Fruit fly (Drosophila melanogaster) whole organism: Measurements from ENCODE around the gene CG4239.
A peak's percentile ranks its signal among the peaks of the same experiment; 100 is the strongest.

Source experiments
- CG8478 ChIP-seq: fragments of >200 bp; optimal IDR thresholded peaks from 2 replicates; lab custom pipeline; 2018; ENCODE audit warnings: inconsistent platforms
- Dll ChIP-seq: fragments of >200 bp; optimal IDR thresholded peaks from 2 replicates; lab custom pipeline; 2017
- EcR ChIP-seq, 2 experiments: fragments of >200 bp; optimal IDR thresholded peaks; 2 replicates each; lab custom pipeline; 2017; ENCODE audit warnings: missing biosample characterization in 2 of 2, missing genetic modification characterization in 2 of 2, missing genetic modification reagents in 2 of 2
- pan ChIP-seq: fragments of >200 bp; optimal IDR thresholded peaks from 2 replicates; lab custom pipeline; 2017
- psq ChIP-seq: fragments of >200 bp; optimal IDR thresholded peaks from 2 replicates; lab custom pipeline; 2017
- usp ChIP-seq: fragments of >200 bp; optimal IDR thresholded peaks from 2 replicates; lab custom pipeline; 2017; ENCODE audit warnings: missing biosample characterization, missing genetic modification characterization, mixed read lengths

Gene CG4239

dm6 chrX:16423125-16423509, 38.0 kb downstream of the CG4239 start:
- TF ChIP-seq psq (lab: Kevin White, UChicago) (no peak), pan (no peak), CG8478 (lab: Kevin White, UChicago) (no peak), Dll (lab: Kevin White, UChicago) (no peak), usp (no peak), EcR (GFP tag; optimal IDR thresholded peaks at IDR 0.05; lab: Kevin White, UChicago) (no peak)

dm6 chrX:16424296-16424695, 39.2 kb downstream of the CG4239 start:
- peak; percentile 45 for TF ChIP-seq psq (lab: Kevin White, UChicago)
- no peak for TF ChIP-seq EcR (GFP tag; optimal IDR thresholded peaks at IDR 0.05; lab: Kevin White, UChicago)

dm6 chrX:16425145-16425544, 40.1 kb downstream of the CG4239 start:
- no peak for TF ChIP-seq EcR (GFP tag; optimal IDR thresholded peaks at IDR 0.05; lab: Kevin White, UChicago)
- TF ChIP-seq Dll (lab: Kevin White, UChicago), result peak; percentile 50

- TF ChIP-seq Dll (lab: Kevin White, UChicago) (no peak), psq (lab: Kevin White, UChicago) (no peak), pan (no peak), EcR (GFP tag; optimal IDR thresholded peaks at IDR 0.05; lab: Kevin White, UChicago) (no peak), usp (no peak), CG8478 (lab: Kevin White, UChicago) (no peak)
Measured at dm6 chrX:16426478-16427052, 41.5 kb downstream of the CG4239 start.

dm6 chrX:16427786-16428400, 42.8 kb downstream of the CG4239 start:
- TF ChIP-seq usp (no peak), psq (lab: Kevin White, UChicago) (no peak)

- TF ChIP-seq pan, result no peak
- no peak for TF ChIP-seq EcR (GFP tag; optimal IDR thresholded peaks at IDR 0.05; lab: Kevin White, UChicago)
- no peak for TF ChIP-seq usp
- no peak for TF ChIP-seq Dll (lab: Kevin White, UChicago)
- no peak for TF ChIP-seq CG8478 (lab: Kevin White, UChicago)
- TF ChIP-seq psq (lab: Kevin White, UChicago), result no peak
Measured at dm6 chrX:16428476-16428875, 43.4 kb downstream of the CG4239 start.
